Worm (Caenorhabditis elegans) whole organism, young adult: Measurements from ENCODE around the gene sid-2.

Source experiments
- B0336.3 ChIP-seq: fragments of 200-800 bp; sonication (Bioruptor generic); IDR thresholded peaks from 2 replicates; pipeline ENCODE4 v1.3.6; 2022; ENCODE audit warnings: missing genetic modification characterization, missing compliant biosample characterization
- C06A6.2 ChIP-seq: fragments of 200-800 bp; sonication (Bioruptor generic); conservative IDR thresholded peaks from 2 replicates; pipeline ENCODE4 v1.3.6; 2022; ENCODE audit warnings: missing genetic modification characterization, missing compliant biosample characterization
- F10E7.11 ChIP-seq: sonication (generic microtip); optimal IDR thresholded peaks from 2 replicates; lab custom pipeline; 2017; ENCODE audit warnings: mild to moderate bottlenecking, missing genetic modification characterization, moderate library complexity, missing compliant biosample characterization
- F23B12.7 ChIP-seq: sonication (generic microtip); optimal IDR thresholded peaks from 2 replicates; lab custom pipeline; 2017; ENCODE audit warnings: missing genetic modification characterization, mild to moderate bottlenecking, missing compliant biosample characterization, antibody characterized with exemption, moderate library complexity; ENCODE audit not compliant: insufficient read depth
- F39B2.1 ChIP-seq: fragments of 200-800 bp; sonication (Bioruptor generic); IDR thresholded peaks from 2 replicates; pipeline ENCODE4 v1.3.6; 2022; ENCODE audit warnings: missing genetic modification reagents, missing genetic modification characterization, missing compliant biosample characterization
- F52B5.7 ChIP-seq: sonication (generic microtip); optimal IDR thresholded peaks from 2 replicates; lab custom pipeline; 2016; ENCODE audit warnings: mild to moderate bottlenecking, missing genetic modification characterization, missing compliant biosample characterization
- K11D2.4 ChIP-seq: fragments of 200-800 bp; sonication (Bioruptor generic); IDR thresholded peaks from 2 replicates; pipeline ENCODE4 v1.3.6; 2022; ENCODE audit warnings: missing genetic modification reagents, missing genetic modification characterization, missing compliant biosample characterization
- K12H6.12 ChIP-seq: fragments of 200-800 bp; sonication (Bioruptor generic); optimal IDR thresholded peaks from 2 replicates; lab custom pipeline; 2018; ENCODE audit warnings: mild to moderate bottlenecking, missing genetic modification characterization, missing compliant biosample characterization
- Y53G8AR.9 ChIP-seq: fragments of 200-800 bp; sonication (Bioruptor generic); conservative IDR thresholded peaks from 2 replicates; pipeline ENCODE4 v1.3.6; 2022; ENCODE audit warnings: missing genetic modification reagents, missing genetic modification characterization, missing compliant biosample characterization
- ZK185.1 ChIP-seq: sonication (generic microtip); optimal IDR thresholded peaks from 2 replicates; lab custom pipeline; 2016; ENCODE audit warnings: mild to moderate bottlenecking, missing genetic modification characterization, missing compliant biosample characterization; ENCODE audit not compliant: poor library complexity, severe bottlenecking
- akir-1 ChIP-seq: fragments of 200-800 bp; sonication (Bioruptor generic); optimal IDR thresholded peaks from 2 replicates; lab custom pipeline; 2018; ENCODE audit warnings: mild to moderate bottlenecking, missing genetic modification characterization, moderate library complexity, missing compliant biosample characterization
- bed-2 ChIP-seq: fragments of 200-800 bp; sonication (Bioruptor generic); IDR thresholded peaks from 2 replicates; pipeline ENCODE4 v1.3.6; 2022; ENCODE audit warnings: missing genetic modification reagents, missing genetic modification characterization, missing compliant biosample characterization
- cebp-1 ChIP-seq, 2 experiments: fragments of 200-800 bp in 1 of 2; sonication (Bioruptor generic) in 1 of 2; sonication (generic microtip) in 1 of 2; IDR thresholded peaks in 1 of 2; optimal IDR thresholded peaks in 1 of 2; 2 replicates each; pipeline versions ENCODE4 v1.3.6 to Lab custom; 2017 to 2022; ENCODE audit warnings: missing compliant biosample characterization in 2 of 2, missing genetic modification characterization in 2 of 2, mild to moderate bottlenecking in 1 of 2, missing genetic modification reagents in 1 of 2, moderate library complexity in 1 of 2
- cebp-2 ChIP-seq: fragments of 200-800 bp; sonication (Bioruptor generic); IDR thresholded peaks from 2 replicates; pipeline ENCODE4 v1.3.6; 2022; ENCODE audit warnings: missing genetic modification characterization, missing compliant biosample characterization
- ceh-79 ChIP-seq: sonication (generic microtip); optimal IDR thresholded peaks from 2 replicates; lab custom pipeline; 2017; ENCODE audit warnings: mild to moderate bottlenecking, missing genetic modification characterization, missing compliant biosample characterization
- ceh-91 ChIP-seq: fragments of 200-800 bp; sonication (Bioruptor generic); IDR thresholded peaks from 2 replicates; pipeline ENCODE4 v1.3.6; 2022; ENCODE audit warnings: missing genetic modification reagents, missing genetic modification characterization, missing compliant biosample characterization
- die-1 ChIP-seq: sonication (generic microtip); optimal IDR thresholded peaks from 2 replicates; lab custom pipeline; 2016; ENCODE audit warnings: missing genotype, mild to moderate bottlenecking, missing genetic modification characterization, missing compliant biosample characterization
- dox-1 ChIP-seq: fragments of 200-800 bp; sonication (Bioruptor generic); IDR thresholded peaks from 2 replicates; pipeline ENCODE4 v1.3.6; 2022; ENCODE audit warnings: missing genetic modification reagents, missing genetic modification characterization, missing compliant biosample characterization
- egrh-3 ChIP-seq: fragments of 200-800 bp; sonication (Bioruptor generic); IDR thresholded peaks from 2 replicates; pipeline ENCODE4 v1.3.6; 2022; ENCODE audit warnings: missing genetic modification reagents, missing genetic modification characterization, missing compliant biosample characterization
- gei-17 ChIP-seq: fragments of 200-800 bp; sonication (Bioruptor generic); optimal IDR thresholded peaks from 2 replicates; lab custom pipeline; 2018; ENCODE audit warnings: mild to moderate bottlenecking, missing genetic modification characterization, missing compliant biosample characterization
- hlh-12 ChIP-seq: sonication (generic microtip); optimal IDR thresholded peaks from 2 replicates; lab custom pipeline; 2016; ENCODE audit warnings: missing genetic modification characterization, missing compliant biosample characterization
- hmg-1.2 ChIP-seq: fragments of 200-800 bp; sonication (Bioruptor generic); IDR thresholded peaks from 2 replicates; pipeline ENCODE4 v1.3.6; 2022; ENCODE audit warnings: missing genetic modification reagents, missing genetic modification characterization, missing compliant biosample characterization
- hrde-1 ChIP-seq: sonication (generic microtip); optimal IDR thresholded peaks from 2 replicates; lab custom pipeline; 2016; ENCODE audit warnings: missing genetic modification characterization, mild to moderate bottlenecking, missing compliant biosample characterization, moderate library complexity, missing genotype, missing genetic modification reagents, borderline replicate concordance
- hsf-1 ChIP-seq: fragments of 200-800 bp; sonication (Bioruptor generic); IDR thresholded peaks from 2 replicates; pipeline ENCODE4 v1.3.6; 2022; ENCODE audit warnings: missing genetic modification reagents, missing genetic modification characterization, missing compliant biosample characterization
- lin-26 ChIP-seq: fragments of 200-800 bp; sonication (Bioruptor generic); IDR thresholded peaks from 2 replicates; pipeline ENCODE4 v1.3.6; 2022; ENCODE audit warnings: missing genetic modification reagents, missing genetic modification characterization, missing compliant biosample characterization
- lsl-1 ChIP-seq: fragments of 200-800 bp; sonication (Bioruptor generic); optimal IDR thresholded peaks from 2 replicates; lab custom pipeline; 2018; ENCODE audit warnings: mild to moderate bottlenecking, missing genetic modification characterization, moderate library complexity, missing compliant biosample characterization
- madf-6 ChIP-seq: fragments of 200-800 bp; sonication (Bioruptor generic); IDR thresholded peaks from 2 replicates; pipeline ENCODE4 v1.3.6; 2022; ENCODE audit warnings: missing genetic modification reagents, missing genetic modification characterization, missing compliant biosample characterization
- mcd-1 ChIP-seq: fragments of 200-800 bp; sonication (Bioruptor generic); IDR thresholded peaks from 2 replicates; pipeline ENCODE4 v1.3.6; 2022; ENCODE audit warnings: missing genetic modification reagents, missing genetic modification characterization, missing compliant biosample characterization
- mxl-1 ChIP-seq: sonication (generic microtip); optimal IDR thresholded peaks from 2 replicates; lab custom pipeline; 2016; ENCODE audit warnings: missing genetic modification characterization, missing compliant biosample characterization
- nfyb-1 ChIP-seq: fragments of 200-800 bp; sonication (Bioruptor generic); IDR thresholded peaks from 2 replicates; pipeline ENCODE4 v1.3.6; 2022; ENCODE audit warnings: missing genetic modification reagents, missing genetic modification characterization, missing compliant biosample characterization
- nhr-120 ChIP-seq: fragments of 200-800 bp; sonication (Bioruptor generic); IDR thresholded peaks from 2 replicates; pipeline ENCODE4 v1.3.6; 2022; ENCODE audit warnings: missing genetic modification characterization, missing compliant biosample characterization
- rcor-1 ChIP-seq: fragments of 200-800 bp; sonication (Bioruptor generic); IDR thresholded peaks from 2 replicates; pipeline ENCODE4 v1.3.6; 2022; ENCODE audit warnings: missing genetic modification reagents, missing genetic modification characterization, missing compliant biosample characterization
- repo-1 ChIP-seq: sonication (generic microtip); optimal IDR thresholded peaks from 2 replicates; lab custom pipeline; 2017; ENCODE audit warnings: mild to moderate bottlenecking, missing genetic modification characterization, missing compliant biosample characterization
- rpc-1 ChIP-seq, 2 experiments: fragments of 150-350 bp in 1 of 2; sonication (generic microtip) in 1 of 2; optimal IDR thresholded peaks; 2 replicates each; lab custom pipeline; 2014 to 2018; ENCODE audit warnings: missing biosample characterization in 1 of 2, missing genetic modification characterization in 1 of 2, missing genetic modification reagents in 1 of 2, missing genotype in 1 of 2
- somi-1 ChIP-seq: fragments of 200-800 bp; sonication (Bioruptor generic); optimal IDR thresholded peaks from 2 replicates; lab custom pipeline; 2018; ENCODE audit warnings: mild to moderate bottlenecking, missing genetic modification characterization, missing compliant biosample characterization
- tbx-9 ChIP-seq: sonication (generic microtip); optimal IDR thresholded peaks from 2 replicates; lab custom pipeline; 2016; ENCODE audit warnings: borderline replicate concordance, missing genetic modification characterization, inconsistent platforms, missing compliant biosample characterization
- unc-62 ChIP-seq: fragments of 150-350 bp; optimal IDR thresholded peaks from 2 replicates; lab custom pipeline; 2014; ENCODE audit warnings: missing biosample characterization, missing genetic modification reagents, missing genetic modification characterization
- zfh-2 ChIP-seq: fragments of 200-800 bp; sonication (Bioruptor generic); conservative IDR thresholded peaks from 2 replicates; pipeline ENCODE4 v1.3.6; 2022; ENCODE audit warnings: missing genetic modification reagents, missing genetic modification characterization, missing compliant biosample characterization
- ztf-26 ChIP-seq: sonication (generic microtip); optimal IDR thresholded peaks from 2 replicates; lab custom pipeline; 2017; ENCODE audit warnings: missing genetic modification characterization, missing compliant biosample characterization
- ztf-28 ChIP-seq: fragments of 200-800 bp; sonication (Bioruptor generic); IDR thresholded peaks from 2 replicates; pipeline ENCODE4 v1.3.6; 2022; ENCODE audit warnings: missing genetic modification reagents, missing genetic modification characterization, missing compliant biosample characterization
- ztf-3 ChIP-seq: fragments of 200-800 bp; sonication (Bioruptor generic); optimal IDR thresholded peaks from 2 replicates; lab custom pipeline; 2018; ENCODE audit warnings: mild to moderate bottlenecking, missing genetic modification characterization, missing compliant biosample characterization

sid-2 gene

ce11 chrIII:13720190-13720741 lies 41.0 kb downstream of the sid-2 start (continued):
- TF ChIP-seq repo-1 (tag; lab: Kevin White, UChicago) (no peak), die-1 (tag; lab: Kevin White, UChicago) (no peak), unc-62 (GFP tag; lab: Kevin White, UChicago) (no peak), Y53G8AR.9 (no peak), ztf-3 (peak; percentile 33), F39B2.1 (GFP tag; lab: Robert Waterston, UW) (no peak), zfh-2 (GFP tag; lab: Robert Waterston, UW) (peak; percentile 76), rpc-1 (optimal IDR thresholded peaks at IDR 0.05; lab: Kevin White, UChicago) (no peak), rpc-1 (tag; optimal IDR thresholded peaks at IDR 0.05; lab: Kevin White, UChicago) (no peak), ZK185.1 (tag; lab: Kevin White, UChicago) (peak; percentile 15), ceh-79 (tag; lab: Kevin White, UChicago) (no peak), cebp-1 (GFP tag; IDR thresholded peaks at IDR 0.05; lab: Robert Waterston, UW) (no peak), cebp-1 (tag; optimal IDR thresholded peaks at IDR 0.05; lab: Kevin White, UChicago) (no peak)

- TF ChIP-seq mcd-1 (GFP tag; lab: Robert Waterston, UW) (peak; percentile 63), F10E7.11 (tag; lab: Kevin White, UChicago) (no peak), C06A6.2 (GFP tag; lab: Robert Waterston, UW) (peak; percentile 45; the same call in 1 of the 2 replicates), gei-17 (GFP tag; lab: Kevin White, UChicago) (no peak), F23B12.7 (tag; lab: Kevin White, UChicago) (no peak), bed-2 (GFP tag; lab: Robert Waterston, UW) (peak; percentile 27; the same call in 1 of the 2 replicates), nhr-120 (GFP tag; lab: Robert Waterston, UW) (no peak), mxl-1 (tag; lab: Kevin White, UChicago) (no peak), die-1 (tag; lab: Kevin White, UChicago) (peak; percentile 7), cebp-2 (0 out of 2 replicates have a peak, but pooled peaks have one; percentile 59), somi-1 (GFP tag; lab: Kevin White, UChicago) (peak; percentile 5), B0336.3 (GFP tag; lab: Robert Waterston, UW) (peak; percentile 42; the same call in 1 of the 2 replicates), zfh-2 (GFP tag; lab: Robert Waterston, UW) (peak; percentile 97), hlh-12 (no peak), F52B5.7 (tag; lab: Kevin White, UChicago) (peak; percentile 35), madf-6 (GFP tag; lab: Robert Waterston, UW) (peak; percentile 36; the same call in 1 of the 2 replicates), K11D2.4 (GFP tag; lab: Robert Waterston, UW) (no peak), rcor-1 (no peak), ceh-79 (tag; lab: Kevin White, UChicago) (peak; percentile 27), ztf-26 (tag; lab: Kevin White, UChicago) (peak; percentile 33), nfyb-1 (GFP tag; lab: Robert Waterston, UW) (0 out of 2 replicates have a peak, but pooled peaks have one; percentile 14), akir-1 (GFP tag; lab: Kevin White, UChicago) (peak; percentile 74), cebp-1 (GFP tag; IDR thresholded peaks at IDR 0.05; lab: Robert Waterston, UW) (no peak; the same call in 1 of the 2 replicates), cebp-1 (tag; optimal IDR thresholded peaks at IDR 0.05; lab: Kevin White, UChicago) (peak; percentile 60), hsf-1 (GFP tag; lab: Robert Waterston, UW) (0 out of 2 replicates have a peak, but pooled peaks have one; percentile 50), tbx-9 (tag; lab: Kevin White, UChicago) (no peak), dox-1 (GFP tag; lab: Robert Waterston, UW) (peak; percentile 34; the same call in 1 of the 2 replicates), hrde-1 (no peak), hmg-1.2 (peak; percentile 25; the same call in 1 of the 2 replicates), lsl-1 (no peak), repo-1 (tag; lab: Kevin White, UChicago) (peak; percentile 48), lin-26 (GFP tag; lab: Robert Waterston, UW) (0 out of 2 replicates have a peak, but pooled peaks have one; percentile 33), ceh-91 (GFP tag; lab: Robert Waterston, UW) (no peak), egrh-3 (peak; percentile 91), ztf-28 (GFP tag; lab: Robert Waterston, UW) (0 out of 2 replicates have a peak, but pooled peaks have one; percentile 55), K12H6.12 (peak; percentile 52)
Measured at ce11 chrIII:13721066-13721465, 41.8 kb downstream of the sid-2 start.
